Fruit fly (Drosophila melanogaster): ENCODE results near the gene pths.
A peak's percentile ranks its signal among the peaks of the same experiment; 100 is the strongest.

Gene pths

dm6 chr2L:21148242-21148641 is 5.2 kb downstream of the pths start, which contains the start of gene del:
del (minus strand) TSS chr2L:21148546.
- TF ChIP-seq CG34406 (GFP tag; optimal IDR thresholded peaks at IDR 0.05), result no peak
- TF ChIP-seq Gug (GFP tag; IDR thresholded peaks at IDR 0.05), result no peak
- no peak for TF ChIP-seq fd85E (GFP tag; optimal IDR thresholded peaks at IDR 0.05)

dm6 chr2L:21149053-21149452 is 6.0 kb downstream of the pths start:
- TF ChIP-seq Hr4 (GFP tag; optimal IDR thresholded peaks at IDR 0.05) (no peak), CG10631 (GFP tag; optimal IDR thresholded peaks at IDR 0.05) (peak; percentile 40), cyc (GFP tag; optimal IDR thresholded peaks at IDR 0.05) (peak; percentile 16), lz (GFP tag; optimal IDR thresholded peaks at IDR 0.05) (peak; percentile 35), CG3032 (tag; optimal IDR thresholded peaks at IDR 0.05) (peak; percentile 35), Eip93F (GFP tag; optimal IDR thresholded peaks at IDR 0.05) (no peak), CG15336 (GFP tag; IDR thresholded peaks at IDR 0.05) (peak; percentile 71), esn (GFP tag; optimal IDR thresholded peaks at IDR 0.05) (peak; percentile 43), net (GFP tag; optimal IDR thresholded peaks at IDR 0.05) (no peak), CG6163 (GFP tag; IDR thresholded peaks at IDR 0.05) (peak; percentile 71; the same call in 2 of the 3 replicates), Ets96B (tag; optimal IDR thresholded peaks at IDR 0.05) (peak; percentile 53), CG6276 (GFP tag; optimal IDR thresholded peaks at IDR 0.05) (no peak), acj6 (GFP tag; optimal IDR thresholded peaks at IDR 0.05) (peak; percentile 20), Sox14 (GFP tag; optimal IDR thresholded peaks at IDR 0.05) (no peak), Met (GFP tag; optimal IDR thresholded peaks at IDR 0.05) (no peak), CG31627 (GFP tag; optimal IDR thresholded peaks at IDR 0.05) (peak; percentile 27), fkh (GFP tag; optimal IDR thresholded peaks at IDR 0.05) (no peak), topi (GFP tag; optimal IDR thresholded peaks at IDR 0.05) (peak; percentile 33)

- TF ChIP-seq Gug (GFP tag; IDR thresholded peaks at IDR 0.05) (no peak), CG8632 (GFP tag; optimal IDR thresholded peaks at IDR 0.05) (no peak), Sox14 (GFP tag; optimal IDR thresholded peaks at IDR 0.05) (no peak), CG10669 (GFP tag; optimal IDR thresholded peaks at IDR 0.05) (no peak), CG3919 (GFP tag; optimal IDR thresholded peaks at IDR 0.05) (no peak), ss (GFP tag; optimal IDR thresholded peaks at IDR 0.05) (no peak), fd85E (GFP tag; optimal IDR thresholded peaks at IDR 0.05) (no peak), CG3032 (tag; optimal IDR thresholded peaks at IDR 0.05) (no peak), fd59A (GFP tag; optimal IDR thresholded peaks at IDR 0.05) (no peak), CG16779 (tag; optimal IDR thresholded peaks at IDR 0.05) (no peak), fkh (GFP tag; optimal IDR thresholded peaks at IDR 0.05) (no peak), Hr39 (GFP tag; optimal IDR thresholded peaks at IDR 0.05) (no peak)
Observed at dm6 chr2L:21153844-21154243, 10.8 kb downstream of the pths start.

dm6 chr2L:21156156-21157040 is 13.4 kb downstream of the pths start, which contains the start of the genes Mpp6 and E2f2:
Mpp6 (plus strand) TSS chr2L:21156288.
E2f2 (minus strand) TSS chr2L:21156749.
- TF ChIP-seq Smox (GFP tag; optimal IDR thresholded peaks at IDR 0.05), result no peak
- peak; percentile 41 for TF ChIP-seq CG10631 (GFP tag; optimal IDR thresholded peaks at IDR 0.05)
- no peak for TF ChIP-seq CG6792 (GFP tag; optimal IDR thresholded peaks at IDR 0.05)
- no peak for TF ChIP-seq dsx (GFP tag; optimal IDR thresholded peaks at IDR 0.05; ENCODE audit: poor library complexity, severe bottlenecking)
- TF ChIP-seq Sox15 (GFP tag; optimal IDR thresholded peaks at IDR 0.05), result no peak
- TF ChIP-seq cyc (GFP tag; optimal IDR thresholded peaks at IDR 0.05), result peak; percentile 17
- TF ChIP-seq achi (GFP tag; optimal IDR thresholded peaks at IDR 0.05), result peak; percentile 25
- TF ChIP-seq CG3919 (GFP tag; optimal IDR thresholded peaks at IDR 0.05), result peak; percentile 5
- TF ChIP-seq CG16779 (tag; optimal IDR thresholded peaks at IDR 0.05), result no peak
- no peak for TF ChIP-seq CG9139 (GFP tag; optimal IDR thresholded peaks at IDR 0.05)
- no peak for TF ChIP-seq CG34406 (GFP tag; optimal IDR thresholded peaks at IDR 0.05)
- TF ChIP-seq CG11762 (GFP tag; optimal IDR thresholded peaks at IDR 0.05; ENCODE audit: insufficient read depth), result no peak
- TF ChIP-seq vri (GFP tag; optimal IDR thresholded peaks at IDR 0.05), result no peak
- TF ChIP-seq Hr38 (GFP tag; optimal IDR thresholded peaks at IDR 0.05), result no peak
- TF ChIP-seq CG6808 (GFP tag; optimal IDR thresholded peaks at IDR 0.05), result no peak
- TF ChIP-seq ss (GFP tag; optimal IDR thresholded peaks at IDR 0.05), result no peak
- peak; percentile 2 for TF ChIP-seq CG7368 (GFP tag; optimal IDR thresholded peaks at IDR 0.05)
- no peak for TF ChIP-seq Hr39 (GFP tag; optimal IDR thresholded peaks at IDR 0.05)
- no peak for TF ChIP-seq net (GFP tag; optimal IDR thresholded peaks at IDR 0.05)
- peak; percentile 46 for TF ChIP-seq esn (GFP tag; optimal IDR thresholded peaks at IDR 0.05)
- no peak for TF ChIP-seq Sox14 (GFP tag; optimal IDR thresholded peaks at IDR 0.05)
- TF ChIP-seq Gug (GFP tag; IDR thresholded peaks at IDR 0.05), result no peak
- no peak for TF ChIP-seq Eip75B (GFP tag; optimal IDR thresholded peaks at IDR 0.05)
- TF ChIP-seq salr (GFP tag; optimal IDR thresholded peaks at IDR 0.05), result no peak
- TF ChIP-seq lz (GFP tag; optimal IDR thresholded peaks at IDR 0.05), result peak; percentile 19
- no peak for TF ChIP-seq fd59A (GFP tag; optimal IDR thresholded peaks at IDR 0.05)
- TF ChIP-seq Sox102F (GFP tag; optimal IDR thresholded peaks at IDR 0.05), result no peak

All from whole organism, prepupa.